Fruit fly (Drosophila melanogaster) whole organism, larva: ENCODE measurements around the gene dj.
A peak's percentile ranks its signal among the peaks of the same experiment; 100 is the strongest.

Experiments used
- noc ChIP-seq: fragments of 200-800 bp; sonication (Bioruptor generic); optimal IDR thresholded peaks from 3 replicates; lab custom pipeline; 2019; ENCODE audit warnings: missing biosample characterization, mild to moderate bottlenecking, missing genetic modification characterization, moderate library complexity

Gene dj

dm6 chr3R:7067092-7067491 lies 8.0 kb downstream of the dj start, which contains the start of the genes CG1105 and CG1965:
TSS of gene CG1105 (minus strand) at chr3R:7067136.
TSS of gene CG1965 (plus strand) at chr3R:7067401.
- TF ChIP-seq noc: peak; percentile 81

dm6 chr3R:7074297-7075114 lies 15.4 kb downstream of the dj start, which contains the start of the genes Ufl1 and CG1943:
TSS of gene Ufl1 (minus strand) at chr3R:7074452.
TSS of gene CG1943 (plus strand) at chr3R:7074859.
- no peak for TF ChIP-seq noc

dm6 chr3R:7075115-7075425 lies 16.0 kb downstream of the dj start:
- TF ChIP-seq noc: no peak

- peak; percentile 92 for TF ChIP-seq noc
Observed at dm6 chr3R:7075712-7076183, 16.6 kb downstream of the dj start.

- no peak for TF ChIP-seq noc
Observed at dm6 chr3R:7076293-7076981, 17.3 kb downstream of the dj start.

- TF ChIP-seq noc: no peak
Observed at dm6 chr3R:7079718-7080117, 20.6 kb downstream of the dj start.

- no peak for TF ChIP-seq noc
Observed at dm6 chr3R:7080157-7080916, 21.2 kb downstream of the dj start, which contains the start of gene Ref1. TSS of gene Ref1 (minus strand) at chr3R:7080387.

dm6 chr3R:7081972-7082371 lies 22.9 kb downstream of the dj start, which contains the start of gene Dpck:
TSS of gene Dpck (plus strand) at chr3R:7082182.
- TF ChIP-seq noc: no peak

dm6 chr3R:7083750-7084149 lies 24.6 kb downstream of the dj start:
- no peak for TF ChIP-seq noc

dm6 chr3R:7085455-7085854 lies 26.3 kb downstream of the dj start:
- TF ChIP-seq noc: no peak

dm6 chr3R:7085983-7086376 lies 26.9 kb downstream of the dj start, which contains the start of gene Tailor:
TSS of gene Tailor (minus strand) at chr3R:7086083.
- no peak for TF ChIP-seq noc

- peak; percentile 66 for TF ChIP-seq noc
Observed at dm6 chr3R:7086377-7087200, 27.5 kb downstream of the dj start, which contains the start of gene alphaTub84B. TSS of gene alphaTub84B (plus strand) at chr3R:7086599.

- no peak for TF ChIP-seq noc
Observed at dm6 chr3R:7087201-7087505, 28.0 kb downstream of the dj start.

dm6 chr3R:7087904-7088303 lies 28.8 kb downstream of the dj start:
- TF ChIP-seq noc: no peak

dm6 chr3R:7088837-7089361 lies 29.8 kb downstream of the dj start:
- TF ChIP-seq noc: no peak
